Fruit fly (Drosophila melanogaster) S2 (cell line): ENCODE data around the gene zf30C.

Experiments
- CG8478 ChIP-seq: fragments of >200 bp; optimal IDR thresholded peaks from 2 replicates; lab custom pipeline; 2018
- CTCF ChIP-seq, 2 experiments: fragments of >200 bp; optimal IDR thresholded peaks; 2 replicates each; lab custom pipeline; 2018

DNA sequence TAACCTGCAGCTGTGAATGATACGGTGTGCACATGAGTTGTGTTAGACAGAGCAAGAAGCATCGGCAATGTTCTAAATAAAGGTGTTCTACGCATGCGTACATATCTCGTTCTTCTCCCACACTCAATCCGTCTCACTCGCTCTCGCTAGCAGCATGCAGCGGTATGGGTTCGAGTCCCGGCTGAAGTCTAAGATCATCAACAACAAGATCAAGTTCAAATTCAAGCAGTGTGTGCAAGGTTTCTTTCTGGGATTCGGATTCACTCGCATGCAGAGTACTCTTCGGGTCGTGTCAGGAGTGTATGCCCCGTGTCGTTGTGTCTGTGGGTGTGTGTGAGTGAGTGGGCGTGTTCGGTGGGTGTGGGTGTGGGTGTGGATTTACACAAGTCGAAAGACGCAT lies 26.9 kb upstream of the zf30C start:
- no peak for TF ChIP-seq CG8478 (lab: Kevin White, UChicago)
- TF ChIP-seq CTCF (optimal IDR thresholded peaks at IDR 0.05; lab: Kevin White, UChicago), result peak; percentile 75 to 88
